Worm (Caenorhabditis elegans) whole organism, L3 larva: ENCODE data around the gene scly-1.

Source experiments
- R02D3.7 ChIP-seq: fragments of 150-350 bp; optimal IDR thresholded peaks from 2 replicates; lab custom pipeline; 2014; ENCODE audit warnings: missing biosample characterization, missing genetic modification characterization
- ZK546.5 ChIP-seq: sonication (generic microtip); optimal IDR thresholded peaks from 2 replicates; lab custom pipeline; 2017; ENCODE audit warnings: missing biosample characterization, missing genetic modification characterization
- aly-2 ChIP-seq: fragments of 150-350 bp; optimal IDR thresholded peaks from 2 replicates; lab custom pipeline; 2014; ENCODE audit warnings: missing biosample characterization, missing genetic modification characterization
- ceh-16 ChIP-seq: sonication (generic microtip); optimal IDR thresholded peaks from 2 replicates; lab custom pipeline; 2017; ENCODE audit warnings: missing biosample characterization, missing genetic modification characterization
- ceh-28 ChIP-seq: fragments of 150-350 bp; optimal IDR thresholded peaks from 2 replicates; lab custom pipeline; 2014; ENCODE audit warnings: missing biosample characterization, missing genetic modification reagents, missing genetic modification characterization
- ceh-82 ChIP-seq: fragments of 150-350 bp; optimal IDR thresholded peaks from 2 replicates; lab custom pipeline; 2014; ENCODE audit warnings: missing biosample characterization, missing genetic modification characterization
- ceh-9 ChIP-seq: sonication (generic microtip); optimal IDR thresholded peaks from 2 replicates; lab custom pipeline; 2018; ENCODE audit warnings: missing biosample characterization, missing genetic modification characterization
- daf-12 ChIP-seq: fragments of 150-350 bp; optimal IDR thresholded peaks from 2 replicates; lab custom pipeline; 2014; ENCODE audit warnings: missing biosample characterization, missing genetic modification reagents, missing genetic modification characterization
- egl-27 ChIP-seq: sonication (generic microtip); optimal IDR thresholded peaks from 4 replicates; lab custom pipeline; 2017; ENCODE audit warnings: missing biosample characterization, missing genetic modification reagents, missing genetic modification characterization
- egl-5 ChIP-seq: fragments of 150-350 bp; optimal IDR thresholded peaks from 2 replicates; lab custom pipeline; 2017; ENCODE audit warnings: missing biosample characterization, missing genetic modification reagents, missing genetic modification characterization, inconsistent platforms
- elt-2 ChIP-seq: sonication (generic microtip); optimal IDR thresholded peaks from 2 replicates; lab custom pipeline; 2016; ENCODE audit warnings: missing genetic modification reagents, mild to moderate bottlenecking, missing genetic modification characterization, missing compliant biosample characterization
- elt-3 ChIP-seq, 3 experiments: fragments of 150-350 bp in 1 of 3; sonication (generic microtip) in 2 of 3; optimal IDR thresholded peaks; 2 replicates in 2 of 3; 4 replicates in 1 of 3; lab custom pipeline; 2014 to 2017; ENCODE audit warnings: missing biosample characterization in 3 of 3, missing genetic modification characterization in 3 of 3
- fkh-10 ChIP-seq: sonication (generic microtip); optimal IDR thresholded peaks from 2 replicates; lab custom pipeline; 2017; ENCODE audit warnings: missing biosample characterization, missing genetic modification reagents, missing genetic modification characterization
- fkh-2 ChIP-seq: fragments of 150-350 bp; optimal IDR thresholded peaks from 2 replicates; lab custom pipeline; 2014; ENCODE audit warnings: missing biosample characterization, missing genetic modification reagents, missing genetic modification characterization
- fos-1 ChIP-seq: fragments of 150-350 bp; optimal IDR thresholded peaks from 2 replicates; lab custom pipeline; 2014; ENCODE audit warnings: missing biosample characterization, missing genetic modification characterization
- jun-1 ChIP-seq: fragments of 150-350 bp; optimal IDR thresholded peaks from 2 replicates; lab custom pipeline; 2014; ENCODE audit warnings: missing biosample characterization, missing genetic modification reagents, missing genetic modification characterization
- lin-15B ChIP-seq: fragments of 150-350 bp; optimal IDR thresholded peaks from 2 replicates; lab custom pipeline; 2014; ENCODE audit warnings: missing biosample characterization, missing genetic modification characterization
- lin-39 ChIP-seq: fragments of 150-350 bp; optimal IDR thresholded peaks from 2 replicates; lab custom pipeline; 2018; ENCODE audit warnings: missing biosample characterization, missing genetic modification reagents, missing genetic modification characterization
- lsy-12 ChIP-seq: sonication (generic microtip); optimal IDR thresholded peaks from 2 replicates; lab custom pipeline; 2016; ENCODE audit warnings: mild to moderate bottlenecking, missing genetic modification characterization, missing compliant biosample characterization
- mdl-1 ChIP-seq: fragments of 150-350 bp; optimal IDR thresholded peaks from 2 replicates; lab custom pipeline; 2014; ENCODE audit warnings: missing biosample characterization, missing genetic modification characterization
- nfya-1 ChIP-seq: sonication (generic microtip); optimal IDR thresholded peaks from 2 replicates; lab custom pipeline; 2017; ENCODE audit warnings: missing genetic modification characterization, mild to moderate bottlenecking, missing compliant biosample characterization, antibody characterized with exemption, moderate library complexity; ENCODE audit not compliant: insufficient read depth
- nhr-11 ChIP-seq: fragments of 150-350 bp; optimal IDR thresholded peaks from 2 replicates; lab custom pipeline; 2014; ENCODE audit warnings: missing biosample characterization, missing genetic modification characterization
- nhr-12 ChIP-seq: fragments of 150-350 bp; optimal IDR thresholded peaks from 2 replicates; lab custom pipeline; 2014; ENCODE audit warnings: missing biosample characterization, missing genetic modification characterization
- nhr-23 ChIP-seq: fragments of 150-350 bp; optimal IDR thresholded peaks from 2 replicates; lab custom pipeline; 2014; ENCODE audit warnings: missing biosample characterization, missing genetic modification reagents, missing genetic modification characterization
- nhr-237 ChIP-seq: fragments of 150-350 bp; optimal IDR thresholded peaks from 2 replicates; lab custom pipeline; 2014; ENCODE audit warnings: missing biosample characterization, missing genetic modification characterization
- nhr-25 ChIP-seq: sonication (generic microtip); optimal IDR thresholded peaks from 2 replicates; lab custom pipeline; 2017; ENCODE audit warnings: missing biosample characterization, missing genetic modification characterization
- nhr-28 ChIP-seq: fragments of 150-350 bp; optimal IDR thresholded peaks from 2 replicates; lab custom pipeline; 2014; ENCODE audit warnings: missing biosample characterization, missing genetic modification characterization
- nhr-43 ChIP-seq: sonication (generic microtip); optimal IDR thresholded peaks from 2 replicates; lab custom pipeline; 2016; ENCODE audit warnings: mild to moderate bottlenecking, missing genetic modification characterization, missing compliant biosample characterization; ENCODE audit not compliant: poor library complexity, severe bottlenecking
- nhr-67 ChIP-seq: fragments of 150-350 bp; optimal IDR thresholded peaks from 2 replicates; lab custom pipeline; 2014; ENCODE audit warnings: missing biosample characterization, missing genetic modification characterization
- nhr-76 ChIP-seq: fragments of 150-350 bp; sonication (generic microtip); optimal IDR thresholded peaks from 5 replicates; lab custom pipeline; 2014; ENCODE audit warnings: missing biosample characterization, missing genetic modification characterization
- nhr-77 ChIP-seq: fragments of 150-350 bp; optimal IDR thresholded peaks from 2 replicates; lab custom pipeline; 2014; ENCODE audit warnings: missing biosample characterization, missing genetic modification characterization
- pha-4 ChIP-seq: fragments of 150-350 bp; optimal IDR thresholded peaks from 2 replicates; lab custom pipeline; 2014; ENCODE audit warnings: missing biosample characterization, missing genetic modification reagents, missing genetic modification characterization
- pqm-1 ChIP-seq: fragments of 150-350 bp; optimal IDR thresholded peaks from 2 replicates; lab custom pipeline; 2017; ENCODE audit warnings: missing biosample characterization, missing genetic modification characterization, inconsistent platforms
- sea-2 ChIP-seq: fragments of 150-350 bp; sonication (generic microtip); optimal IDR thresholded peaks from 4 replicates; lab custom pipeline; 2014; ENCODE audit warnings: missing biosample characterization, missing genetic modification reagents, missing genetic modification characterization
- skn-1 ChIP-seq: fragments of 150-350 bp; optimal IDR thresholded peaks from 2 replicates; lab custom pipeline; 2014; ENCODE audit warnings: missing biosample characterization, missing genetic modification characterization
- snpc-4 ChIP-seq: fragments of 150-350 bp; optimal IDR thresholded peaks from 2 replicates; lab custom pipeline; 2014; ENCODE audit warnings: missing biosample characterization, missing genetic modification characterization
- tbx-2 ChIP-seq: sonication (generic microtip); optimal IDR thresholded peaks from 2 replicates; lab custom pipeline; 2016; ENCODE audit warnings: mild to moderate bottlenecking, missing genetic modification characterization, missing compliant biosample characterization
- unc-39 ChIP-seq: sonication (generic microtip); optimal IDR thresholded peaks from 4 replicates; lab custom pipeline; 2017; ENCODE audit warnings: missing biosample characterization, missing genetic modification characterization
- unc-62 ChIP-seq: fragments of 150-350 bp; sonication (generic microtip); optimal IDR thresholded peaks from 4 replicates; lab custom pipeline; 2014; ENCODE audit warnings: missing biosample characterization, missing genetic modification reagents, missing genetic modification characterization
- zag-1 ChIP-seq: fragments of 150-350 bp; optimal IDR thresholded peaks from 2 replicates; lab custom pipeline; 2014; ENCODE audit warnings: missing biosample characterization, missing genetic modification characterization
- ztf-11 ChIP-seq: fragments of 150-350 bp; optimal IDR thresholded peaks from 2 replicates; lab custom pipeline; 2014; ENCODE audit warnings: missing biosample characterization, missing genetic modification characterization
- ztf-4 ChIP-seq: fragments of 150-350 bp; optimal IDR thresholded peaks from 2 replicates; lab custom pipeline; 2014; ENCODE audit warnings: missing biosample characterization, missing genetic modification characterization

The scly-1 gene

DNA sequence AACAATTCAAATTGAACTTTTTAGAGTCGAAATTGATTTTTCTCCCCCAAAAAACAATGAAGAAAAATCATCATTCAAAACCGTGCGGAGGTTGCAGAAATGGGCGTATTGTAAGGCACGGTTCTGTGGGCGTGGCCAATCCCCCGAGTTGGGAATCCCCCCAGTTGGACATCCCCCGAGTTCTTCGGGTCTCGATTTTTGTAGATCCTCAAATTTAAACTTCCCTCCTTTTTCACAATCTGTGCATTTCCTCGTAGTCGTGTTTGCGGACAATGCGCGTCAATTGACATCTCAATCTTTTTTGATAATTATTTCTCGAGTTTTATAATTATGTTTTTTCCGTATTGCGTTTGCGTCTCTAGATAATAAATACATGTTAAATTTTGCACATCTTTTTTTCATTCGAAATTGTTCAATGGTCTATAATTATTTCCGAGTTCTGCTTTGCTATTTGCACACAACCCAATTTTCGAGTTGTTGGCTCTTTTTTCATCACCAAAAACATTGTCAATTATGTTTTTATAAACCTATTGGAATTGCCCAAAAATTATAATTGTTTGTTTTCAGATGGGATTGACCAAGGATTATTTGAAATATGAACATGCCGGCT is 11.0 kb downstream of the scly-1 start, which contains the start of gene F13H8.2 (continued):
- no peak for TF ChIP-seq sea-2 (GFP tag; lab: Kevin White, UChicago)
- peak; percentile 55 for TF ChIP-seq R02D3.7 (tag; lab: Kevin White, UChicago)
- TF ChIP-seq nhr-23 (tag; lab: Kevin White, UChicago), result peak; percentile 80
- TF ChIP-seq daf-12, result no peak
- TF ChIP-seq nhr-76 (tag; lab: Kevin White, UChicago), result no peak
- peak; percentile 39 for TF ChIP-seq lin-39
- no peak for TF ChIP-seq unc-39 (tag; lab: Kevin White, UChicago)
- TF ChIP-seq pqm-1 (tag; lab: Kevin White, UChicago), result no peak
- TF ChIP-seq egl-5 (tag; lab: Kevin White, UChicago), result peak; percentile 59
- no peak for TF ChIP-seq nhr-12 (tag; lab: Kevin White, UChicago)
- TF ChIP-seq egl-27 (tag; lab: Kevin White, UChicago), result no peak
- TF ChIP-seq elt-2 (tag; lab: Kevin White, UChicago), result peak; percentile 51
- TF ChIP-seq nhr-77, result no peak
- no peak for TF ChIP-seq ceh-16 (tag; lab: Kevin White, UChicago)
- no peak for TF ChIP-seq aly-2 (tag; lab: Kevin White, UChicago)
- no peak for TF ChIP-seq unc-62 (GFP tag; lab: Kevin White, UChicago)
- no peak for TF ChIP-seq nhr-11 (tag; lab: Kevin White, UChicago)
- no peak for TF ChIP-seq fkh-10 (GFP tag; lab: Kevin White, UChicago)
- TF ChIP-seq ztf-4, result no peak
- no peak for TF ChIP-seq zag-1
- TF ChIP-seq jun-1 (tag; lab: Kevin White, UChicago), result peak; percentile 40
- peak; percentile 29 for TF ChIP-seq snpc-4 (tag; lab: Kevin White, UChicago)
- TF ChIP-seq nhr-67 (tag; lab: Kevin White, UChicago), result no peak
- TF ChIP-seq ztf-11 (tag; lab: Kevin White, UChicago), result no peak
- TF ChIP-seq ceh-82, result no peak
- no peak for TF ChIP-seq mdl-1
- TF ChIP-seq nhr-25 (tag; lab: Kevin White, UChicago), result peak; percentile 63
- TF ChIP-seq, all 47 proteins: peak for 16

DNA sequence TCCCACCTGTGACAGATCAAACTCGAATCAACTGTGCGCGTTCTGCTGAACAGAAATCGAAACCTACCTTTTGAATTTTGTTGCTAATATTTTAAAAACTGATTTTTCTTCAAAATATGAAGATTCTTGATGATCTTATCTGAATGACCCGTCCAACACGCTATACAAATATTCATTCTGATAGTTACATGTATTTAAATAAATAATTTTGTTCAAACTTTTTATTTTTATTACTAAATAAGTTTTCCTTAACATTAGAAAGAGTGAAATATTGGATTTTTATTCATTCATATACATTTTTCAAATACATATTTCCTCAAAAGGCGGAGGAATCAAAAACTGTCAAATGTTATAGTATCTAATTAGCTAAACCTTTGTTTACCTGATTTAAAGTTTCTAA is 12.9 kb downstream of the scly-1 start, which contains the start of gene F13H8.8:
Gene F13H8.8, minus strand, starts transcription at position 101 of the 400 bp plus-strand sequence.
- TF ChIP-seq ceh-9 (no peak), nhr-237 (tag; lab: Kevin White, UChicago) (no peak), nhr-11 (tag; lab: Kevin White, UChicago) (no peak), skn-1 (tag; lab: Kevin White, UChicago) (no peak), nhr-25 (tag; lab: Kevin White, UChicago) (no peak), fkh-2 (tag; lab: Kevin White, UChicago) (no peak)

ce11 chrII:6263685-6264084 is 17.2 kb downstream of the scly-1 start, which contains the start of gene F13H8.3:
TSS of gene F13H8.3 (plus strand) at chrII:6263985.
- TF ChIP-seq nhr-76 (tag; lab: Kevin White, UChicago) (no peak), nfya-1 (no peak), egl-5 (tag; lab: Kevin White, UChicago) (no peak), ceh-9 (no peak), ZK546.5 (tag; lab: Kevin White, UChicago) (no peak), fos-1 (tag; lab: Kevin White, UChicago) (no peak), ceh-82 (no peak), fkh-2 (tag; lab: Kevin White, UChicago) (no peak), nhr-67 (tag; lab: Kevin White, UChicago) (no peak), nhr-11 (tag; lab: Kevin White, UChicago) (no peak), egl-27 (tag; lab: Kevin White, UChicago) (no peak), tbx-2 (tag; lab: Kevin White, UChicago) (no peak)

ce11 chrII:6262222-6262621 is 18.7 kb downstream of the scly-1 start, which contains the start of gene F13H8.12:
TSS of gene F13H8.12 (plus strand) at chrII:6262522.
- TF ChIP-seq ceh-28, result no peak
- no peak for TF ChIP-seq nhr-237 (tag; lab: Kevin White, UChicago)
- TF ChIP-seq lin-15B, result no peak
- TF ChIP-seq nhr-77, result no peak
- TF ChIP-seq ztf-11 (tag; lab: Kevin White, UChicago), result no peak
- no peak for TF ChIP-seq lsy-12 (tag; lab: Kevin White, UChicago)
- no peak for TF ChIP-seq nhr-43 (tag; lab: Kevin White, UChicago)
- TF ChIP-seq unc-62 (GFP tag; lab: Kevin White, UChicago), result no peak
- TF ChIP-seq nhr-28 (tag; lab: Kevin White, UChicago), result no peak
- TF ChIP-seq aly-2 (tag; lab: Kevin White, UChicago), result no peak
- TF ChIP-seq fkh-10 (GFP tag; lab: Kevin White, UChicago), result no peak
- TF ChIP-seq unc-39 (tag; lab: Kevin White, UChicago), result no peak
- TF ChIP-seq egl-5 (tag; lab: Kevin White, UChicago), result no peak
- no peak for TF ChIP-seq pha-4
- no peak for TF ChIP-seq mdl-1
- TF ChIP-seq nhr-23 (tag; lab: Kevin White, UChicago), result no peak
- no peak for TF ChIP-seq ceh-82
- no peak for TF ChIP-seq elt-3 (tag; optimal IDR thresholded peaks at IDR 0.05; lab: Kevin White, UChicago)
